Worm (Caenorhabditis elegans) whole organism, mixed stage, embryonic: ENCODE data around the gene npr-11.

Source experiments
- cnd-1 ChIP-seq: fragments of 200-800 bp; sonication (Bioruptor generic); optimal IDR thresholded peaks from 2 replicates; lab custom pipeline; 2018; ENCODE audit warnings: mild to moderate bottlenecking, missing genetic modification characterization, missing compliant biosample characterization
- elt-3 ChIP-seq: fragments of 150-350 bp; optimal IDR thresholded peaks from 2 replicates; lab custom pipeline; 2014; ENCODE audit warnings: missing biosample characterization, missing genetic modification characterization
- flh-1 ChIP-seq: fragments of 200-800 bp; sonication (Bioruptor generic); optimal IDR thresholded peaks from 2 replicates; lab custom pipeline; 2018; ENCODE audit warnings: mild to moderate bottlenecking, missing genetic modification characterization, moderate library complexity, missing compliant biosample characterization
- mab-5 ChIP-seq: fragments of 150-350 bp; optimal IDR thresholded peaks from 2 replicates; lab custom pipeline; 2014; ENCODE audit warnings: missing biosample characterization, missing genetic modification characterization
- nhr-76 ChIP-seq: sonication (generic microtip); optimal IDR thresholded peaks from 2 replicates; lab custom pipeline; 2017; ENCODE audit warnings: missing biosample characterization, missing genetic modification characterization
- tbx-8 ChIP-seq: fragments of 200-800 bp; sonication (Bioruptor generic); optimal IDR thresholded peaks from 2 replicates; lab custom pipeline; 2018; ENCODE audit warnings: mild to moderate bottlenecking, missing genetic modification characterization, moderate library complexity, missing compliant biosample characterization
- unc-62 ChIP-seq: fragments of 150-350 bp; optimal IDR thresholded peaks from 2 replicates; lab custom pipeline; 2014; ENCODE audit warnings: missing biosample characterization, missing genetic modification reagents, missing genetic modification characterization

DNA sequence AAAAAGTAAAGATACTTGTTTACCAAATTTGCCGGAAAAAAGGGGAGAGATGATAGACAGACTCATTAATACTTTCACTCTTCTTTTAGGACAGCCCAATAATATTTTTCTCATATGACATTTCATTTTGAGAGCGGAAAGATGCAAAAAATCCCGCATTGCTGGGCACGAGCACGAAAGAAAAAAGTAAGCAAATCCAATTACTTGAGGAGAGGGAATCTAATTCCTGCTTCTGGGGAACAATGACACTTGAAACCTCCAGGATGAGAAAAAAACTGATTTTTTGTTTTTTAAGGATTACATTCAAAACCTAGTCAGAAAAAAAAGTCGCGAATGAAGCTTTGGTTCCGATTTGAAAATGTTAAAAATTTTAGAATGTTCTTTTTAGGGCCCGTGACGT lies 38.6 kb downstream of the npr-11 start:
- TF ChIP-seq flh-1 (GFP tag; lab: Kevin White, UChicago) (no peak), nhr-76 (tag; lab: Kevin White, UChicago) (no peak), elt-3 (tag; lab: Kevin White, UChicago) (no peak), cnd-1 (tag; lab: Kevin White, UChicago) (no peak), unc-62 (GFP tag; lab: Kevin White, UChicago) (no peak), tbx-8 (GFP tag; lab: Kevin White, UChicago) (no peak), mab-5 (no peak)
